Worm (Caenorhabditis elegans) whole organism, early embryonic: ENCODE data around the gene ife-4.

Experiments
- B0310.2 ChIP-seq: sonication (generic microtip); optimal IDR thresholded peaks from 2 replicates; lab custom pipeline; 2016; ENCODE audit warnings: mild to moderate bottlenecking, missing genetic modification characterization, missing compliant biosample characterization
- ama-1 ChIP-seq: fragments of 150-350 bp; optimal IDR thresholded peaks from 2 replicates; lab custom pipeline; 2014
- ceh-36 ChIP-seq: sonication (generic microtip); optimal IDR thresholded peaks from 2 replicates; lab custom pipeline; 2016; ENCODE audit warnings: missing genetic modification characterization, inconsistent platforms, missing compliant biosample characterization
- sea-1 ChIP-seq: fragments of 200-800 bp; sonication (Bioruptor generic); conservative IDR thresholded peaks from 2 replicates; pipeline ENCODE4 v1.3.6; 2022; ENCODE audit warnings: missing genetic modification characterization, missing compliant biosample characterization

ce11 chrX:1089676-1090075 lies 14.3 kb upstream of the ife-4 start:
- no peak for TF ChIP-seq B0310.2 (tag; lab: Kevin White, UChicago)
- no peak for TF ChIP-seq ama-1
- no peak for TF ChIP-seq sea-1
- TF ChIP-seq ceh-36 (tag; lab: Kevin White, UChicago) = no peak
